Worm (Caenorhabditis elegans): ENCODE data around the gene ZK470.1.

ZK470.1 gene

ce11 chrX:4144136-4144781, 19.2 kb upstream of the ZK470.1 start (continued):
- no peak for TF ChIP-seq rcor-1 (GFP tag; IDR thresholded peaks at IDR 0.05)
- 0 out of 2 replicates have a peak, but pooled peaks have one; percentile 11 for TF ChIP-seq lin-26 (GFP tag; IDR thresholded peaks at IDR 0.05)
- TF ChIP-seq ceh-40 (GFP tag; IDR thresholded peaks at IDR 0.05) = peak; percentile 38; the same call in 1 of the 2 replicates

DNA sequence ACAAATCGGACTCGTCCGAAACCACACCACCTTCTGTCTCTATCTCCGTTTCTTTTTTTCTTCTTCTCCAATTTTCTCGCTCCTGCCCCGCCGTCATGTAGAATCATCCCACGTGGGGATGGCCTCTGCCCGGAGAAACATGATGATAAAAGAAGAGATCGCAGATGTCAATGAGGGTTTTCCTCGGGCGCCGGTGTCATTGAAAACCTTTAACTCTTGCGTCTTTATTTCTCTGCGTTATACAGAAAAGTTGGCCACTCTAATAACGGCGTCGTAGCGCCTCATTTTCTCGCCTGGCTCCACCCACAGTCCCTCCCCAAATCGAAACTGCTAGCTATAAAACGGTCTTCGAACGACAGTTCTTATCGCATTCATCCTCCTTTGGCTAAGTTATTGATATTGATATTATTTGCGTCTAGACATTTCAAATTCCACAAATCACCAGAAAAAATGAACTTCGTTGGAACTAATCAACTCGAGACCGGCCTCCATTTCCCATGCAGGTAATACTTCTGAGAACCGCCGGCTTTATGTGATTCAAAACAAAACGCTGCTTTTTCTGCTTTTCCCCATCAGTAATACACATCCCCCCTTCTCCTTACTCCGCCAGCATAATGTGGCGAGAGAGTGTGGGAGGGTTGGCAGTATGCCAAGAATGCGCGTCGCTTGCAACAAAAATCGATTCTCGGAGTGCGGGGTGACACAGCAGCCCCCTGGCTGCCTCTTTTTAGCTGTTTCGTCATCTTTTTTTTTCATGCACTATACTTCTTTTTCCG, 18.3 kb upstream of the ZK470.1 start:
- no peak for TF ChIP-seq F49E8.2 (tag; optimal IDR thresholded peaks at IDR 0.05; ENCODE audit: insufficient read depth)
- no peak for TF ChIP-seq ztf-22 (GFP tag; optimal IDR thresholded peaks at IDR 0.05)
- no peak for TF ChIP-seq hmg-20 (GFP tag; IDR thresholded peaks at IDR 0.05)
- no peak for TF ChIP-seq somi-1 (GFP tag; optimal IDR thresholded peaks at IDR 0.05)
- TF ChIP-seq K11D2.4 (GFP tag; IDR thresholded peaks at IDR 0.05) = peak; percentile 81
- 0 out of 2 replicates have a peak, but pooled peaks have one; percentile 45 for TF ChIP-seq nhr-120 (GFP tag; IDR thresholded peaks at IDR 0.05)
- peak; percentile 68 for TF ChIP-seq ceh-40 (GFP tag; IDR thresholded peaks at IDR 0.05)
- no peak for TF ChIP-seq T26A5.8 (tag; optimal IDR thresholded peaks at IDR 0.05)
- no peak for TF ChIP-seq F39B2.1 (GFP tag; IDR thresholded peaks at IDR 0.05)
- TF ChIP-seq F57C9.4 (tag; optimal IDR thresholded peaks at IDR 0.05) = peak; percentile 26
- TF ChIP-seq athp-1 (tag; optimal IDR thresholded peaks at IDR 0.05) = no peak
- peak; percentile 43 for TF ChIP-seq ztf-26 (tag; optimal IDR thresholded peaks at IDR 0.05)
- no peak for TF ChIP-seq F33H1.4 (GFP tag; IDR thresholded peaks at IDR 0.05)
- no peak for TF ChIP-seq ceh-100 (GFP tag; IDR thresholded peaks at IDR 0.05)
- peak; percentile 41 for TF ChIP-seq lin-40 (tag; optimal IDR thresholded peaks at IDR 0.05)
- TF ChIP-seq C17E4.6 (GFP tag; IDR thresholded peaks at IDR 0.05) = no peak
- no peak for TF ChIP-seq egrh-3 (GFP tag; IDR thresholded peaks at IDR 0.05)
- no peak for TF ChIP-seq aptf-2 (GFP tag; conservative IDR thresholded peaks at IDR 0.05)
- TF ChIP-seq bed-1 (GFP tag; IDR thresholded peaks at IDR 0.05) = no peak
- TF ChIP-seq F57A8.1 (GFP tag; optimal IDR thresholded peaks at IDR 0.05) = no peak
- no peak for TF ChIP-seq ztf-18 (tag; optimal IDR thresholded peaks at IDR 0.05)
- TF ChIP-seq mes-4 (tag; optimal IDR thresholded peaks at IDR 0.05) = no peak
- TF ChIP-seq F37B4.10 (GFP tag; IDR thresholded peaks at IDR 0.05) = peak; percentile 74; the same call in 1 of the 2 replicates
- peak; percentile 51 for TF ChIP-seq nfyb-1 (GFP tag; IDR thresholded peaks at IDR 0.05)
- no peak for TF ChIP-seq pha-4 (tag; optimal IDR thresholded peaks at IDR 0.05)
- no peak for TF ChIP-seq K12H6.12 (tag; optimal IDR thresholded peaks at IDR 0.05)
- TF ChIP-seq tbx-9 (tag; optimal IDR thresholded peaks at IDR 0.05; ENCODE audit: borderline replicate concordance) = no peak
- no peak for TF ChIP-seq ztf-3 (GFP tag; optimal IDR thresholded peaks at IDR 0.05)
- TF ChIP-seq Y95B8A.8 (GFP tag; IDR thresholded peaks at IDR 0.05) = 0 out of 2 replicates have a peak, but pooled peaks have one; percentile 14
- peak; percentile 54 for TF ChIP-seq F22D6.2 (tag; optimal IDR thresholded peaks at IDR 0.05)
- no peak for TF ChIP-seq repo-1 (tag; optimal IDR thresholded peaks at IDR 0.05)
- TF ChIP-seq madf-10 (tag; optimal IDR thresholded peaks at IDR 0.05) = no peak
- peak; percentile 38 for TF ChIP-seq F23B12.7 (tag; optimal IDR thresholded peaks at IDR 0.05; ENCODE audit: insufficient read depth)
- no peak; the same call in 1 of the 2 replicates for TF ChIP-seq attf-6 (GFP tag; IDR thresholded peaks at IDR 0.05)
- peak; percentile 29 for TF ChIP-seq tbp1 (GFP tag; optimal IDR thresholded peaks at IDR 0.05)
- TF ChIP-seq xnd-1 (tag; optimal IDR thresholded peaks at IDR 0.05) = no peak
- no peak for TF ChIP-seq mel-28 (tag; optimal IDR thresholded peaks at IDR 0.05; ENCODE audit: borderline replicate concordance)
- TF ChIP-seq hmg-1.2 (GFP tag; IDR thresholded peaks at IDR 0.05) = peak; percentile 26; the same call in 1 of the 2 replicates
- no peak for TF ChIP-seq lag-1 (GFP tag; IDR thresholded peaks at IDR 0.05)
- no peak for TF ChIP-seq tlf-1 (GFP tag; optimal IDR thresholded peaks at IDR 0.05)
- TF ChIP-seq sptf-2 (GFP tag; optimal IDR thresholded peaks at IDR 0.05) = no peak
- TF ChIP-seq nhr-179 (tag; optimal IDR thresholded peaks at IDR 0.05) = no peak
- no peak for TF ChIP-seq akir-1 (GFP tag; optimal IDR thresholded peaks at IDR 0.05)

Data from whole organism, young adult.